Worm (Caenorhabditis elegans) whole organism, young adult: ENCODE data around the gene abu-5.

Source experiments
- F33H1.4 ChIP-seq: fragments of 200-800 bp; sonication (Bioruptor generic); IDR thresholded peaks from 2 replicates; pipeline ENCODE4 v1.3.6; 2022; ENCODE audit warnings: missing genetic modification reagents, missing genetic modification characterization, missing compliant biosample characterization
- F57A8.1 ChIP-seq: fragments of 200-800 bp; sonication (Bioruptor generic); optimal IDR thresholded peaks from 2 replicates; lab custom pipeline; 2018; ENCODE audit warnings: mild to moderate bottlenecking, missing genetic modification characterization, moderate library complexity, missing compliant biosample characterization
- bed-1 ChIP-seq: fragments of 200-800 bp; sonication (Bioruptor generic); IDR thresholded peaks from 2 replicates; pipeline ENCODE4 v1.3.6; 2022; ENCODE audit warnings: missing genetic modification reagents, missing genetic modification characterization, missing compliant biosample characterization
- dpl-1 ChIP-seq: fragments of 150-350 bp; optimal IDR thresholded peaks from 2 replicates; lab custom pipeline; 2014; ENCODE audit warnings: missing biosample characterization, missing genetic modification reagents, missing genetic modification characterization
- egl-18 ChIP-seq: fragments of 200-800 bp; sonication (Bioruptor generic); IDR thresholded peaks from 2 replicates; pipeline ENCODE4 v1.3.6; 2022; ENCODE audit warnings: missing genetic modification reagents, missing genetic modification characterization, missing compliant biosample characterization
- lir-1 ChIP-seq: fragments of 200-800 bp; sonication (Bioruptor generic); conservative IDR thresholded peaks from 2 replicates; pipeline ENCODE4 v1.3.6; 2022; ENCODE audit warnings: missing genetic modification reagents, missing genetic modification characterization, missing compliant biosample characterization
- madf-8 ChIP-seq: fragments of 200-800 bp; sonication (Bioruptor generic); conservative IDR thresholded peaks from 2 replicates; pipeline ENCODE4 v1.3.6; 2022; ENCODE audit warnings: missing genetic modification reagents, missing genetic modification characterization, missing compliant biosample characterization
- nhr-120 ChIP-seq: fragments of 200-800 bp; sonication (Bioruptor generic); IDR thresholded peaks from 2 replicates; pipeline ENCODE4 v1.3.6; 2022; ENCODE audit warnings: missing genetic modification characterization, missing compliant biosample characterization
- nhr-27 ChIP-seq: fragments of 200-800 bp; sonication (Bioruptor generic); optimal IDR thresholded peaks from 2 replicates; lab custom pipeline; 2018; ENCODE audit warnings: mild to moderate bottlenecking, missing genetic modification characterization, moderate library complexity, missing compliant biosample characterization

DNA sequence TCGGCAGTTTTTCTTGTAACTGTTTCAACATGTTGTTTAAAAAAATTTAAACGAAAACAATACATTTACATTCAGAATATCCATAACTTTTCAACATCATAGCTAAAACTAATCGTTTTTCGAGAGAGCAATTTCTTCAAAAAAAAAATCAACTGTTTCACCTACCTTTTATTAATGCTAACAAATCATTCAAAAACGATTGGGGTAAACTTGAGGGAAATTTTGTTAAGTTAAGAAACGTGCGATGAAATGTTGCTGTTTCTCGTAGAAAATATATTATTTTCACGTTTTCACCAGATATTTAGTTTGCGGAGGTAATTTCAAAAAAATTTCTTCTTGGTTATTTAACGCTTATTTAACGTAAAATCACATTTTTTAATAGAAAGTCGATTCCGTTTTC is 15.9 kb downstream of the abu-5 start:
- TF ChIP-seq F33H1.4 (GFP tag; lab: Robert Waterston, UW) (no peak), dpl-1 (GFP tag; lab: Kevin White, UChicago) (no peak), F57A8.1 (GFP tag; lab: Kevin White, UChicago) (no peak), egl-18 (GFP tag; lab: Robert Waterston, UW) (no peak), madf-8 (GFP tag; lab: Robert Waterston, UW) (no peak), nhr-27 (tag; lab: Kevin White, UChicago) (no peak), nhr-120 (no peak), bed-1 (GFP tag; lab: Robert Waterston, UW) (no peak), lir-1 (GFP tag; lab: Robert Waterston, UW) (no peak)
